Fruit fly (Drosophila melanogaster) whole organism, wandering third instar larva: ENCODE results near the gene lectin-24Db.

Experiments used
- CG32264 ChIP-seq: fragments of 200-800 bp; sonication (Bioruptor generic); optimal IDR thresholded peaks from 2 replicates; lab custom pipeline; 2016; ENCODE audit warnings: missing biosample characterization, missing genetic modification characterization
- CG9705 ChIP-seq: fragments of 200-800 bp; sonication (Bioruptor generic); optimal IDR thresholded peaks from 2 replicates; lab custom pipeline; 2018; ENCODE audit warnings: missing biosample characterization, mild to moderate bottlenecking, missing genetic modification characterization
- Dfd ChIP-seq: fragments of >200 bp; optimal IDR thresholded peaks from 2 replicates; lab custom pipeline; 2017; ENCODE audit warnings: missing biosample characterization, missing genetic modification characterization
- HLH106 ChIP-seq: fragments of 200-800 bp; optimal IDR thresholded peaks from 3 replicates; lab custom pipeline; 2019; ENCODE audit warnings: missing biosample characterization, mild to moderate bottlenecking, missing genetic modification characterization, moderate library complexity
- Hnf4 ChIP-seq: fragments of 200-800 bp; sonication (Bioruptor generic); optimal IDR thresholded peaks from 2 replicates; lab custom pipeline; 2016; ENCODE audit warnings: missing biosample characterization, mild to moderate bottlenecking, missing genetic modification characterization
- Hr83 ChIP-seq: fragments of 200-300 bp; sonication (Bioruptor generic); optimal IDR thresholded peaks from 2 replicates; lab custom pipeline; 2016; ENCODE audit warnings: missing biosample characterization, mild to moderate bottlenecking, missing genetic modification characterization, moderate library complexity; ENCODE audit not compliant: poor library complexity, severe bottlenecking
- Jra ChIP-seq: sonication (Bioruptor generic); optimal IDR thresholded peaks from 2 replicates; lab custom pipeline; 2016; ENCODE audit warnings: missing biosample characterization, missing genetic modification characterization
- Mio ChIP-seq: sonication (Bioruptor generic); optimal IDR thresholded peaks from 2 replicates; lab custom pipeline; 2016; ENCODE audit warnings: missing biosample characterization, missing genetic modification characterization
- Myc ChIP-seq: fragments of >200 bp; optimal IDR thresholded peaks from 2 replicates; lab custom pipeline; 2017
- N ChIP-seq: fragments of >200 bp; optimal IDR thresholded peaks from 2 replicates; lab custom pipeline; 2018; ENCODE audit warnings: missing biosample characterization, missing external identifiers, missing genetic modification characterization
- OdsH ChIP-seq: fragments of 200-800 bp; sonication (Bioruptor generic); optimal IDR thresholded peaks from 2 replicates; lab custom pipeline; 2016; ENCODE audit warnings: missing biosample characterization, mild to moderate bottlenecking, missing genetic modification characterization
- Rel ChIP-seq, 2 experiments: fragments of 200-800 bp; sonication (Bioruptor generic) in 1 of 2; optimal IDR thresholded peaks; 2 replicates in 1 of 2; 3 replicates in 1 of 2; lab custom pipeline; 2016 to 2019; ENCODE audit warnings: mild to moderate bottlenecking in 2 of 2, missing biosample characterization in 2 of 2, missing genetic modification characterization in 2 of 2, moderate library complexity in 1 of 2
- Sp1 ChIP-seq: fragments of 200-800 bp; sonication (Bioruptor generic); optimal IDR thresholded peaks from 3 replicates; lab custom pipeline; 2019; ENCODE audit warnings: missing biosample characterization, mild to moderate bottlenecking, missing genetic modification characterization, moderate library complexity
- Vsx2 ChIP-seq: fragments of 200-300, 225-300 bp; sonication (Bioruptor generic); optimal IDR thresholded peaks from 2 replicates; lab custom pipeline; 2018; ENCODE audit warnings: missing biosample characterization, missing genetic modification characterization; ENCODE audit not compliant: partially characterized antibody
- br ChIP-seq: fragments of 200-800 bp; sonication (Bioruptor generic); optimal IDR thresholded peaks from 2 replicates; lab custom pipeline; 2016; ENCODE audit warnings: missing biosample characterization, missing genetic modification characterization
- brk ChIP-seq: fragments of 200-800 bp; sonication (Bioruptor generic); optimal IDR thresholded peaks from 2 replicates; lab custom pipeline; 2016; ENCODE audit warnings: missing biosample characterization, mild to moderate bottlenecking, missing genetic modification characterization
- dsf ChIP-seq: sonication (Bioruptor generic); optimal IDR thresholded peaks from 2 replicates; lab custom pipeline; 2016; ENCODE audit warnings: missing biosample characterization, missing genetic modification characterization, borderline replicate concordance
- ey ChIP-seq: fragments of 200-800 bp; sonication (Bioruptor generic); optimal IDR thresholded peaks from 2 replicates; lab custom pipeline; 2016; ENCODE audit warnings: missing biosample characterization, missing genetic modification characterization
- foxo ChIP-seq, 2 experiments: fragments of 200-800 bp; sonication (Bioruptor generic); optimal IDR thresholded peaks; 2 replicates in 1 of 2; 3 replicates in 1 of 2; lab custom pipeline; 2016 to 2017; ENCODE audit warnings: missing biosample characterization in 2 of 2, missing genetic modification characterization in 2 of 2
- fru ChIP-seq: fragments of 200-800 bp; sonication (Bioruptor generic); optimal IDR thresholded peaks from 3 replicates; lab custom pipeline; 2016; ENCODE audit warnings: missing biosample characterization, mild to moderate bottlenecking, missing genetic modification characterization
- h ChIP-seq: fragments of 200-800 bp; sonication (Bioruptor generic); optimal IDR thresholded peaks from 3 replicates; lab custom pipeline; 2016; ENCODE audit warnings: missing biosample characterization, mild to moderate bottlenecking, missing genetic modification characterization
- pan ChIP-seq: fragments of >200 bp; optimal IDR thresholded peaks from 2 replicates; lab custom pipeline; 2017
- psq ChIP-seq: fragments of 200-800 bp; sonication (Bioruptor generic); optimal IDR thresholded peaks from 3 replicates; lab custom pipeline; 2017; ENCODE audit warnings: missing biosample characterization, mild to moderate bottlenecking, missing genetic modification characterization, moderate library complexity
- rgr ChIP-seq: fragments of 200-800 bp; sonication (Bioruptor generic); optimal IDR thresholded peaks from 3 replicates; lab custom pipeline; 2016; ENCODE audit warnings: missing biosample characterization, mild to moderate bottlenecking, missing genetic modification characterization
- sage ChIP-seq: fragments of 200-800 bp; sonication (Bioruptor generic); optimal IDR thresholded peaks from 2 replicates; lab custom pipeline; 2016; ENCODE audit warnings: missing biosample characterization, mild to moderate bottlenecking, missing genetic modification characterization
- sv ChIP-seq: fragments of 200-800 bp; sonication (Bioruptor generic); optimal IDR thresholded peaks from 3 replicates; lab custom pipeline; 2016; ENCODE audit warnings: missing biosample characterization, missing genetic modification characterization
- tai ChIP-seq: sonication (Bioruptor generic); optimal IDR thresholded peaks from 2 replicates; lab custom pipeline; 2016; ENCODE audit warnings: missing biosample characterization, missing genetic modification characterization
- usp ChIP-seq: fragments of >200 bp; optimal IDR thresholded peaks from 2 replicates; lab custom pipeline; 2017; ENCODE audit warnings: missing biosample characterization, missing genetic modification characterization
- woc ChIP-seq: sonication (Bioruptor generic); optimal IDR thresholded peaks from 2 replicates; lab custom pipeline; 2016; ENCODE audit warnings: missing biosample characterization, mild to moderate bottlenecking, missing genetic modification characterization

Gene lectin-24Db

DNA sequence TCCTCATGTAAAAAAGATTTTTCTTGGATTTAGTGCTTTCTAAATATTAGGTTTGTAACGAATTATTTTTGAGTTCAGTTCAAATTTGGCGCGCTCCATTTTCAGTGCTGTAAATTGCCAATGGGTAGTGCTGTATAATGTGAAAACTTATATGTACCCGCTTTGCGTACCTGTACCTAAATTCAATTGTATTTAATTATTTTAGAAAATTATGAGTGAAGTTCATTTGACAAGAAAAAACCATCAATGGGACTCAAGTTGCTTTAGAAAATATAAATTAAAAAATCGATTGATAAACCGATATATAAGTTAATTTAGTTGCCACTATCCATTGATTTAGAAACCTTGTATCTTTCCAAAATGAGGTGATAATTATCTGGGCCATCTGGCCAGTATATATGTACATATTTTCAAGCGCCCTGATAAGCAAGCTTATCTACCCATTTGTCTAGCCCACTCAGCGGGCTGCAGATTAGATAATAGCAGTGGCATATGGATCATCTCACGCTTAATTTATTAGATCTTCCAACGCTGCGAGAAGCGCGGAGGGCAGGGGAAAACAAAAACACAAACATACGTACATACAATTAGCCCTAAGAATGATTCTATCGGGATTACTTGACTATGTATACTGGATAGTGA lies 36.4 kb downstream of the lectin-24Db start:
- peak; percentile 30 for TF ChIP-seq h (GFP tag; lab: Kevin White, UChicago)
- TF ChIP-seq Vsx2 (GFP tag; lab: Kevin White, UChicago), result no peak
- no peak for TF ChIP-seq usp (GFP tag; lab: Kevin White, UChicago)
- no peak for TF ChIP-seq Rel (GFP tag; optimal IDR thresholded peaks at IDR 0.05; lab: Kevin White, UChicago)
- no peak for TF ChIP-seq Rel (tag; optimal IDR thresholded peaks at IDR 0.05; lab: Kevin White, UChicago)
- TF ChIP-seq rgr (GFP tag; lab: Kevin White, UChicago), result peak; percentile 46
- peak; percentile 84 for TF ChIP-seq Hnf4
- peak; percentile 43 for TF ChIP-seq ey
- TF ChIP-seq OdsH (GFP tag; lab: Kevin White, UChicago), result peak; percentile 34
- TF ChIP-seq woc (GFP tag; lab: Kevin White, UChicago), result peak; percentile 47
- peak; percentile 25 for TF ChIP-seq sv
- TF ChIP-seq foxo (GFP tag; optimal IDR thresholded peaks at IDR 0.05; lab: Kevin White, UChicago), result peak in 1 of 2 experiments; percentile 39
- TF ChIP-seq sage (GFP tag; lab: Kevin White, UChicago), result peak; percentile 24
- no peak for TF ChIP-seq tai
- peak; percentile 29 for TF ChIP-seq Myc
- peak; percentile 49 for TF ChIP-seq Jra
- TF ChIP-seq fru (GFP tag; lab: Kevin White, UChicago), result peak; percentile 60
- TF ChIP-seq br, result peak; percentile 32
- peak; percentile 32 for TF ChIP-seq Hr83 (GFP tag; lab: Kevin White, UChicago)
- no peak for TF ChIP-seq brk (GFP tag; lab: Kevin White, UChicago)
- peak; percentile 26 for TF ChIP-seq Sp1 (GFP tag; lab: Kevin White, UChicago)
- TF ChIP-seq HLH106 (tag; lab: Kevin White, UChicago), result peak; percentile 31

DNA sequence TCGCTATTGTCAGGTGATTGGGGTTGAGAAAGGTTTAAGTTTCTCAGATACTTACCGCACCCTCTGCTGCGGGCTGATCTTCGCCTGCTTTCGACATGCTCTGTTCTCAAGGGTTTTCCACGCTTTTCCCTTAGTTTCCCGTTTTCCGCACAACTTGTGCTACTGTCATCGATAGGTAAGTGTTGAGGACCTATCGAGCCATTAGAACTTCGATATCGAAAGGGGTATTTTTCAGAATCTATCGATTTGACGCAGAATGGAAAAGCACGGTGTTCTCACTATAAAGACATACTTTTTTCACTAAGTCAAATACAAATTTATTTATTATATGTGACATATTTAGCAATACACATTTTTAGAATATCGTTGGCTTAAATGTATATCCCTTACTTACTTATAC lies 38.9 kb downstream of the lectin-24Db start, which contains the start of gene CG3702:
TSS of gene CG3702 (minus strand) at position 306 of the 400 bp plus-strand sequence.
- TF ChIP-seq CG32264 (GFP tag; lab: Kevin White, UChicago), result no peak
- no peak for TF ChIP-seq Myc
- peak; percentile 29 for TF ChIP-seq woc (GFP tag; lab: Kevin White, UChicago)

DNA sequence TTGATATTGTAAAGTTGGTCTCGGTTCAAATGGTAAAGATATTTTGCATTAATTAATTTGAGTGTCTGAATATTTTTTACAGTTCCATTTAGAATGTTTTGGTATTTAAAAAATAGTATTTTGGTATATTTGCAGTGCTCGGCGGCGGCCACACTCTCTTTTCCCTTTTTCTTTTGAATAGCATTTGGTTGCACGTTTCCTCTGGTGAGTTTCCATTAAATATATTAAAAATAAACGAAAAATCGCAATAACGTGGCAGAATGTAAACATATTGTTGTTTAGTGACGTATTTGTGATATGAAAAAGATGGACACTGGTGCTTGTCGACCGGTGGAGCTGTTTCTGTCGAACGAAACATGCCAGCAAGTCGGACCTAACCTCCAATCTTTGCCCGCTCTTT lies 39.6 kb downstream of the lectin-24Db start, which contains the start of gene RpL40:
TSS of gene RpL40 (plus strand) at position 154 of the 400 bp plus-strand sequence.
- TF ChIP-seq CG32264 (GFP tag; lab: Kevin White, UChicago) (no peak), psq (GFP tag; lab: Kevin White, UChicago) (peak; percentile 3), br (no peak), N (peak; percentile 7)

dm6 chr2L:4230562-4230961 lies 42.6 kb downstream of the lectin-24Db start:
- TF ChIP-seq Mio (GFP tag; lab: Kevin White, UChicago) (no peak), psq (GFP tag; lab: Kevin White, UChicago) (no peak), tai (no peak), sage (GFP tag; lab: Kevin White, UChicago) (no peak), CG9705 (GFP tag; lab: Kevin White, UChicago) (no peak), usp (GFP tag; lab: Kevin White, UChicago) (no peak), sv (no peak), Vsx2 (GFP tag; lab: Kevin White, UChicago) (no peak), Dfd (GFP tag; lab: Kevin White, UChicago) (no peak), h (GFP tag; lab: Kevin White, UChicago) (no peak), br (no peak), pan (no peak), dsf (GFP tag; lab: Kevin White, UChicago) (no peak)
